Fruit fly (Drosophila melanogaster): ENCODE results near the gene CG14053.

CG14053 gene

DNA sequence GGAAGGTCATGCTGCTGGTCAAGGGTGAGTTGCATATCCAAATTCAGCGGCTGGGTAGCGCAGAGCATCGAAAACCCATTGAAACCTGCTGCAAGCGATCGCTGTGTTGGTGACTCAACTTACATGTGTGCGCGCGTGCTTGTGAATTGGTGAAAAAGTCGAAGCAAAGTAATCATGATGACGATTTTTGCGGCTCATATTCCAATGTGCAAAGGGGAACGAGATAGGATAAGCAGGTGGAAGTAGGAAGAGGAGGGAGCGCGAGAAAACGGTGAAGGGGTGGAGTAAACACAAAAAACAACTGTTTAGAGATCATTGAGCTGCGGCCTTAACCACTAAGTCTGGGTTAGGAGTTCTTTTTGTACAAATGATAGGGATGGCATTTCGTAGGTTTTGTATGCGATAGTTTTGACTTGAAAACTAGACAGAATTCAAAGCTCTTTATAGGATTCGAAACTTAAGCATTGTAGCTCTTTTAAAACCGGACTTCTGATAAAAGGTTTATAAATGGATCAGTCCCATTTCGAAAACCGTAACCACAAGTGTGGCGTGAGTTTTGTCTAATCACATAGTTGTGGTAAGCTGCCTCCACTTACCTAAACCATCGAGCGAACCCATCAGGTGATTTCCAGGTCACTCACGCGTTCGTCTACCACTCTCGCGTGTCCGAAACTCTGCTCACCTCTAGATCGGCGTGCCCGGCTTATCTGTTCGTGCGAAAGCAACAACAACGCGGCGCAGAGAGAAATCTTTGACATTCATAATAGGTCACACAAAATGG lies 47.8 kb downstream of the CG14053 start (continued):
- no peak; the same call in 2 of the 3 replicates for TF ChIP-seq tgo (GFP tag; IDR thresholded peaks at IDR 0.05)
- TF ChIP-seq wek (GFP tag; optimal IDR thresholded peaks at IDR 0.05), result no peak
- no peak for TF ChIP-seq CG4707 (GFP tag; optimal IDR thresholded peaks at IDR 0.05)
- peak; percentile 49 for TF ChIP-seq grau (tag; optimal IDR thresholded peaks at IDR 0.05)
- TF ChIP-seq sim (GFP tag; IDR thresholded peaks at IDR 0.05), result no peak
- TF ChIP-seq tna (GFP tag; IDR thresholded peaks at IDR 0.05; ENCODE audit: partially characterized antibody), result peak; percentile 50; the same call in 1 of the 2 replicates
- peak; percentile 60 for TF ChIP-seq CG9727 (GFP tag; optimal IDR thresholded peaks at IDR 0.05)
- TF ChIP-seq ERR (GFP tag; optimal IDR thresholded peaks at IDR 0.05), result peak; percentile 47
- TF ChIP-seq Bgb (GFP tag; IDR thresholded peaks at IDR 0.05; ENCODE audit: partially characterized antibody), result peak; percentile 65
- no peak; the same call in 1 of the 2 replicates for TF ChIP-seq CG3847 (GFP tag; IDR thresholded peaks at IDR 0.05)
- peak; percentile 7 for TF ChIP-seq Camta (GFP tag; optimal IDR thresholded peaks at IDR 0.05)
- TF ChIP-seq HLH3B (GFP tag; IDR thresholded peaks at IDR 0.05), result no peak
- no peak for TF ChIP-seq ftz-f1 (GFP tag; optimal IDR thresholded peaks at IDR 0.05)
- no peak for TF ChIP-seq CG1792 (GFP tag; optimal IDR thresholded peaks at IDR 0.05)
- peak; percentile 72 for TF ChIP-seq CG2129 (GFP tag; IDR thresholded peaks at IDR 0.05; ENCODE audit: partially characterized antibody)
- TF ChIP-seq CG13894 (tag; optimal IDR thresholded peaks at IDR 0.05), result peak; percentile 42
- TF ChIP-seq twi (tag; optimal IDR thresholded peaks at IDR 0.05), result peak; percentile 6
- TF ChIP-seq CG8478 (optimal IDR thresholded peaks at IDR 0.05), result no peak
- peak; percentile 59; the same call in 1 of the 2 replicates for TF ChIP-seq CG6272 (GFP tag; IDR thresholded peaks at IDR 0.05)
- TF ChIP-seq mam (GFP tag; optimal IDR thresholded peaks at IDR 0.05), result peak; percentile 31
- TF ChIP-seq CG34224 (GFP tag; IDR thresholded peaks at IDR 0.05; ENCODE audit: partially characterized antibody), result peak; percentile 71; the same call in 2 of the 3 replicates
- TF ChIP-seq Poxn (GFP tag; IDR thresholded peaks at IDR 0.05), result no peak
- no peak for TF ChIP-seq tup (GFP tag; optimal IDR thresholded peaks at IDR 0.05)
- TF ChIP-seq CG12942 (GFP tag; optimal IDR thresholded peaks at IDR 0.05), result no peak
- no peak for TF ChIP-seq dm (GFP tag; optimal IDR thresholded peaks at IDR 0.05)
- peak; percentile 23 for TF ChIP-seq bab2 (GFP tag; optimal IDR thresholded peaks at IDR 0.05)
- no peak for TF ChIP-seq Optix (GFP tag; IDR thresholded peaks at IDR 0.05)
- TF ChIP-seq slbo (GFP tag; IDR thresholded peaks at IDR 0.05), result peak; percentile 45
- TF ChIP-seq pum (GFP tag; optimal IDR thresholded peaks at IDR 0.05), result peak; percentile 23
- TF ChIP-seq corto (GFP tag; optimal IDR thresholded peaks at IDR 0.05), result peak; percentile 67
- peak; percentile 60 for TF ChIP-seq hbn (GFP tag; IDR thresholded peaks at IDR 0.05; ENCODE audit: partially characterized antibody)
- TF ChIP-seq Nf-YC (tag; optimal IDR thresholded peaks at IDR 0.05), result peak; percentile 49
- peak; percentile 31 for TF ChIP-seq CG13296 (GFP tag; optimal IDR thresholded peaks at IDR 0.05)
- peak; percentile 36 for TF ChIP-seq Hmr (GFP tag; optimal IDR thresholded peaks at IDR 0.05)
- TF ChIP-seq CG7839 (tag; optimal IDR thresholded peaks at IDR 0.05), result peak; percentile 45
- peak; percentile 40 for TF ChIP-seq Dip3 (GFP tag; optimal IDR thresholded peaks at IDR 0.05)
- no peak for TF ChIP-seq HLHmδ (GFP tag; optimal IDR thresholded peaks at IDR 0.05)
- peak; percentile 77 for TF ChIP-seq CG16813 (GFP tag; IDR thresholded peaks at IDR 0.05; ENCODE audit: partially characterized antibody)
- no peak for TF ChIP-seq CG6683 (GFP tag; optimal IDR thresholded peaks at IDR 0.05)
- no peak for TF ChIP-seq z (GFP tag; IDR thresholded peaks at IDR 0.05)
- no peak for TF ChIP-seq C15 (GFP tag; IDR thresholded peaks at IDR 0.05)
- peak; percentile 31 for TF ChIP-seq dmrt11E (tag; optimal IDR thresholded peaks at IDR 0.05)
- TF ChIP-seq sens (GFP tag), result peak; percentile 81
- no peak for TF ChIP-seq Hey (tag; optimal IDR thresholded peaks at IDR 0.05)
- no peak for TF ChIP-seq CG16863 (GFP tag; optimal IDR thresholded peaks at IDR 0.05)
- peak in 1 of 3 experiments; percentile 3 for TF ChIP-seq Stat92E (GFP tag; optimal IDR thresholded peaks at IDR 0.05)
- TF ChIP-seq CG3163 (GFP tag; optimal IDR thresholded peaks at IDR 0.05), result no peak
- TF ChIP-seq CG1603 (tag; optimal IDR thresholded peaks at IDR 0.05), result peak; percentile 8
- peak; percentile 33 for TF ChIP-seq CG18476 (GFP tag; optimal IDR thresholded peaks at IDR 0.05)
